Worm (Caenorhabditis elegans) whole organism, midembryonic: ENCODE data around the gene dpy-28.

Source experiments
- T22C8.4 ChIP-seq: fragments of 200-800 bp; sonication (Bioruptor generic); IDR thresholded peaks from 2 replicates; pipeline ENCODE4 v1.3.6; 2022; ENCODE audit warnings: missing genetic modification characterization, missing compliant biosample characterization
- cog-1 ChIP-seq: sonication (generic microtip); optimal IDR thresholded peaks from 2 replicates; lab custom pipeline; 2016; ENCODE audit warnings: missing genetic modification characterization, missing compliant biosample characterization
- flt-1 ChIP-seq: fragments of 200-800 bp; sonication (Bioruptor generic); IDR thresholded peaks from 2 replicates; pipeline ENCODE4 v1.3.6; 2022; ENCODE audit warnings: missing genetic modification characterization, missing compliant biosample characterization
- klf-2 ChIP-seq: fragments of 200-800 bp; sonication (Bioruptor generic); conservative IDR thresholded peaks from 2 replicates; pipeline ENCODE4 v1.3.6; 2022; ENCODE audit warnings: missing genetic modification reagents, missing genetic modification characterization, missing compliant biosample characterization
- med-1 ChIP-seq: sonication (generic microtip); optimal IDR thresholded peaks from 2 replicates; lab custom pipeline; 2017; ENCODE audit warnings: missing genetic modification characterization, mild to moderate bottlenecking, missing compliant biosample characterization, antibody characterized with exemption, missing genetic modification reagents; ENCODE audit not compliant: insufficient read depth
- ref-1 ChIP-seq: fragments of 200-800 bp; sonication (Bioruptor generic); conservative IDR thresholded peaks from 2 replicates; pipeline ENCODE4 v1.3.6; 2022; ENCODE audit warnings: missing genetic modification reagents, missing genetic modification characterization, missing compliant biosample characterization
- ztf-23 ChIP-seq: fragments of 200-800 bp; sonication (Bioruptor generic); IDR thresholded peaks from 2 replicates; pipeline ENCODE4 v1.3.6; 2022; ENCODE audit warnings: missing genetic modification reagents, missing genetic modification characterization, missing compliant biosample characterization

DNA sequence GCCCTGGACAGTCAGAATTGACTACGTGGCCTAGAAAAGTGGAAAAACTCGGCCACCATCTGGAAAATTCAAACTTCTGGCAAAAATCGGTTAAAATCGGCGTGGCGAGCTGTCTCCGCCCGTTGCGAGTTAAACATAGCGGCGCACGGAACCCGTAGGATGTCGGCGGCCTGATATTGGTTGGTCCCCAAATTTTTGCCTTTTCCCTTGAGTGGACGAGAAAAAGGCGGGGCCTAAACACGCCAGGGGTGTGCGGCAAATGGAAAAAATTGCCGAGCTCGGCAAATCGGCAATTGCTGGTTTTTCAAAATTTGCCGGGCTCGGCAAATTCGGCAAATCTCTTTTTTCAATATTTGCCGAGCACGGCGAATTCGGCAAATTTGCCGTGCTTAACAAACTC lies 29.6 kb upstream of the dpy-28 start:
- TF ChIP-seq flt-1 (GFP tag; lab: Robert Waterston, UW) (no peak), T22C8.4 (GFP tag; lab: Robert Waterston, UW) (no peak), ref-1 (GFP tag; lab: Robert Waterston, UW) (no peak), klf-2 (GFP tag; lab: Robert Waterston, UW) (no peak), cog-1 (no peak), med-1 (GFP tag; lab: Kevin White, UChicago) (no peak), ztf-23 (GFP tag; lab: Robert Waterston, UW) (no peak)
